Worm (Caenorhabditis elegans) whole organism, L2 larva: ENCODE measurements around the gene F17C8.9.

Experiments used
- C34F6.9 ChIP-seq: fragments of 150-350 bp; optimal IDR thresholded peaks from 2 replicates; lab custom pipeline; 2014; ENCODE audit warnings: missing biosample characterization, missing genetic modification characterization
- F13H6.1 ChIP-seq: sonication (generic microtip); optimal IDR thresholded peaks from 2 replicates; lab custom pipeline; 2016; ENCODE audit warnings: missing genetic modification characterization, missing compliant biosample characterization
- R02D3.7 ChIP-seq: fragments of 150-350 bp; optimal IDR thresholded peaks from 2 replicates; lab custom pipeline; 2014; ENCODE audit warnings: missing biosample characterization, missing genetic modification characterization
- Y55F3AM.14 ChIP-seq: fragments of 200-800 bp; sonication (Bioruptor generic); optimal IDR thresholded peaks from 2 replicates; lab custom pipeline; 2018; ENCODE audit warnings: mild to moderate bottlenecking, missing genetic modification characterization, missing compliant biosample characterization
- ZK546.5 ChIP-seq: sonication (generic microtip); optimal IDR thresholded peaks from 2 replicates; lab custom pipeline; 2017; ENCODE audit warnings: missing biosample characterization, missing genetic modification characterization
- alr-1 ChIP-seq: fragments of 150-350 bp; optimal IDR thresholded peaks from 2 replicates; lab custom pipeline; 2014; ENCODE audit warnings: missing biosample characterization, missing genetic modification characterization
- aly-2 ChIP-seq: fragments of 150-350 bp; optimal IDR thresholded peaks from 2 replicates; lab custom pipeline; 2014; ENCODE audit warnings: missing biosample characterization, missing genetic modification characterization
- ama-1 ChIP-seq: fragments of 150-350 bp; optimal IDR thresholded peaks from 2 replicates; lab custom pipeline; 2018; ENCODE audit warnings: inconsistent platforms
- blmp-1 ChIP-seq: sonication (generic microtip); optimal IDR thresholded peaks from 2 replicates; lab custom pipeline; 2017; ENCODE audit warnings: missing genetic modification characterization, mild to moderate bottlenecking, missing compliant biosample characterization, antibody characterized with exemption, moderate library complexity; ENCODE audit not compliant: insufficient read depth
- ceh-16 ChIP-seq: fragments of 150-350 bp; optimal IDR thresholded peaks from 2 replicates; lab custom pipeline; 2014; ENCODE audit warnings: missing biosample characterization, missing genetic modification characterization
- ceh-82 ChIP-seq: fragments of 150-350 bp; optimal IDR thresholded peaks from 2 replicates; lab custom pipeline; 2014; ENCODE audit warnings: missing biosample characterization, missing genetic modification characterization
- crh-2 ChIP-seq: sonication (generic microtip); optimal IDR thresholded peaks from 2 replicates; lab custom pipeline; 2017; ENCODE audit warnings: missing biosample characterization, missing genetic modification characterization
- dmd-4 ChIP-seq: sonication (generic microtip); optimal IDR thresholded peaks from 2 replicates; lab custom pipeline; 2017; ENCODE audit warnings: missing biosample characterization, missing genetic modification characterization
- egl-27 ChIP-seq: sonication (generic microtip); optimal IDR thresholded peaks from 3 replicates; lab custom pipeline; 2017; ENCODE audit warnings: missing biosample characterization, missing genetic modification reagents, missing genetic modification characterization
- elt-1 ChIP-seq: fragments of 150-350 bp; optimal IDR thresholded peaks from 2 replicates; lab custom pipeline; 2014; ENCODE audit warnings: missing biosample characterization, missing genetic modification characterization
- elt-3 ChIP-seq: sonication (generic microtip); optimal IDR thresholded peaks from 2 replicates; lab custom pipeline; 2017; ENCODE audit warnings: missing biosample characterization, missing genetic modification characterization
- fos-1 ChIP-seq: fragments of 150-350 bp; optimal IDR thresholded peaks from 2 replicates; lab custom pipeline; 2014; ENCODE audit warnings: missing biosample characterization, missing genetic modification characterization
- gmeb-1 ChIP-seq: fragments of 150-350 bp; optimal IDR thresholded peaks from 2 replicates; lab custom pipeline; 2014; ENCODE audit warnings: missing biosample characterization, missing genetic modification characterization
- lin-11 ChIP-seq: fragments of 150-350 bp; sonication (generic microtip); optimal IDR thresholded peaks from 2 replicates; lab custom pipeline; 2014; ENCODE audit warnings: missing biosample characterization, missing genetic modification characterization, inconsistent platforms, mixed read lengths
- lin-13 ChIP-seq: fragments of 150-350 bp; optimal IDR thresholded peaks from 2 replicates; lab custom pipeline; 2014; ENCODE audit warnings: missing biosample characterization, missing genetic modification reagents, missing genetic modification characterization
- lin-39 ChIP-seq: fragments of 150-350 bp; optimal IDR thresholded peaks from 2 replicates; lab custom pipeline; 2014; ENCODE audit warnings: missing biosample characterization, missing genetic modification reagents, missing genetic modification characterization
- lsy-2 ChIP-seq, 2 experiments: fragments of 150-350 bp in 1 of 2; sonication (generic microtip) in 1 of 2; optimal IDR thresholded peaks; 2 replicates each; lab custom pipeline; 2014 to 2017; ENCODE audit warnings: missing biosample characterization in 2 of 2, missing genetic modification characterization in 2 of 2
- mab-5 ChIP-seq: fragments of 150-350 bp; optimal IDR thresholded peaks from 2 replicates; lab custom pipeline; 2014; ENCODE audit warnings: missing biosample characterization, missing genetic modification characterization
- mbf-1 ChIP-seq: sonication (generic microtip); optimal IDR thresholded peaks from 2 replicates; lab custom pipeline; 2017; ENCODE audit warnings: missing biosample characterization, missing genetic modification characterization
- mdl-1 ChIP-seq, 2 experiments: fragments of 150-350 bp in 1 of 2; sonication (generic microtip) in 1 of 2; optimal IDR thresholded peaks; 2 replicates each; lab custom pipeline; 2017; ENCODE audit warnings: missing biosample characterization in 2 of 2, missing genetic modification characterization in 2 of 2
- nhr-10 ChIP-seq: sonication (generic microtip); optimal IDR thresholded peaks from 2 replicates; lab custom pipeline; 2017; ENCODE audit warnings: missing biosample characterization, missing genetic modification characterization
- nhr-11 ChIP-seq: fragments of 150-350 bp; optimal IDR thresholded peaks from 2 replicates; lab custom pipeline; 2014; ENCODE audit warnings: missing biosample characterization, missing genetic modification characterization
- nhr-12 ChIP-seq: fragments of 150-350 bp; optimal IDR thresholded peaks from 2 replicates; lab custom pipeline; 2014; ENCODE audit warnings: missing biosample characterization, missing genetic modification characterization
- nhr-129 ChIP-seq: fragments of 150-350 bp; optimal IDR thresholded peaks from 2 replicates; lab custom pipeline; 2014; ENCODE audit warnings: missing biosample characterization, missing genetic modification characterization
- nhr-21 ChIP-seq: fragments of 150-350 bp; optimal IDR thresholded peaks from 2 replicates; lab custom pipeline; 2014; ENCODE audit warnings: missing biosample characterization, missing genetic modification characterization
- nhr-23 ChIP-seq: fragments of 150-350 bp; optimal IDR thresholded peaks from 2 replicates; lab custom pipeline; 2014; ENCODE audit warnings: missing biosample characterization, missing genetic modification reagents, missing genetic modification characterization
- nhr-237 ChIP-seq: fragments of 150-350 bp; optimal IDR thresholded peaks from 2 replicates; lab custom pipeline; 2014; ENCODE audit warnings: missing biosample characterization, missing genetic modification characterization
- nhr-25 ChIP-seq: fragments of 150-350 bp; sonication (generic microtip); optimal IDR thresholded peaks from 3 replicates; lab custom pipeline; 2014; ENCODE audit warnings: missing biosample characterization, missing genetic modification characterization
- nhr-6 ChIP-seq: fragments of 150-350 bp; optimal IDR thresholded peaks from 2 replicates; lab custom pipeline; 2014; ENCODE audit warnings: missing biosample characterization, missing genetic modification characterization
- nhr-77 ChIP-seq: fragments of 150-350 bp; optimal IDR thresholded peaks from 2 replicates; lab custom pipeline; 2014; ENCODE audit warnings: missing biosample characterization, missing genetic modification characterization
- peb-1 ChIP-seq: fragments of 150-350 bp; optimal IDR thresholded peaks from 2 replicates; lab custom pipeline; 2014; ENCODE audit warnings: missing biosample characterization, missing genetic modification characterization
- sem-4 ChIP-seq: fragments of 150-350 bp; optimal IDR thresholded peaks from 2 replicates; lab custom pipeline; 2014; ENCODE audit warnings: missing biosample characterization, missing genetic modification reagents, missing genetic modification characterization
- skn-1 ChIP-seq: sonication (generic microtip); optimal IDR thresholded peaks from 2 replicates; lab custom pipeline; 2017; ENCODE audit warnings: missing biosample characterization, missing genetic modification characterization
- sma-3 ChIP-seq: sonication (generic microtip); optimal IDR thresholded peaks from 2 replicates; lab custom pipeline; 2016; ENCODE audit warnings: missing genetic modification reagents, missing genetic modification characterization, missing compliant biosample characterization
- sma-9 ChIP-seq, 2 experiments: fragments of 150-350 bp in 1 of 2; sonication (generic microtip) in 1 of 2; optimal IDR thresholded peaks; 2 replicates each; lab custom pipeline; 2014 to 2016; ENCODE audit warnings: missing genetic modification characterization in 2 of 2, mild to moderate bottlenecking in 1 of 2, missing biosample characterization in 1 of 2, missing compliant biosample characterization in 1 of 2, missing genetic modification reagents in 1 of 2, moderate library complexity in 1 of 2
- snpc-4 ChIP-seq: fragments of 150-350 bp; optimal IDR thresholded peaks from 2 replicates; lab custom pipeline; 2014; ENCODE audit warnings: missing biosample characterization, missing genetic modification characterization
- unc-39 ChIP-seq: fragments of 150-350 bp; optimal IDR thresholded peaks from 2 replicates; lab custom pipeline; 2014; ENCODE audit warnings: missing biosample characterization, missing genetic modification characterization
- unc-55 ChIP-seq: fragments of 150-350 bp; sonication (generic microtip); optimal IDR thresholded peaks from 3 replicates; lab custom pipeline; 2014; ENCODE audit warnings: missing biosample characterization, missing genetic modification reagents, missing genetic modification characterization
- unc-62 ChIP-seq: fragments of 150-350 bp; optimal IDR thresholded peaks from 2 replicates; lab custom pipeline; 2014; ENCODE audit warnings: missing biosample characterization, missing genetic modification reagents, missing genetic modification characterization
- zag-1 ChIP-seq: fragments of 150-350 bp; optimal IDR thresholded peaks from 2 replicates; lab custom pipeline; 2014; ENCODE audit warnings: missing biosample characterization, missing genetic modification characterization
- ztf-1 ChIP-seq: fragments of 200-800 bp; sonication (Bioruptor generic); conservative IDR thresholded peaks from 2 replicates; pipeline ENCODE4 v1.3.6; 2022; ENCODE audit warnings: missing genetic modification characterization, missing compliant biosample characterization
- ztf-11 ChIP-seq: sonication (generic microtip); optimal IDR thresholded peaks from 2 replicates; lab custom pipeline; 2017; ENCODE audit warnings: missing biosample characterization, missing genetic modification characterization
- ztf-4 ChIP-seq: fragments of 150-350 bp; optimal IDR thresholded peaks from 2 replicates; lab custom pipeline; 2014; ENCODE audit warnings: missing biosample characterization, missing genetic modification characterization

F17C8.9 gene

DNA sequence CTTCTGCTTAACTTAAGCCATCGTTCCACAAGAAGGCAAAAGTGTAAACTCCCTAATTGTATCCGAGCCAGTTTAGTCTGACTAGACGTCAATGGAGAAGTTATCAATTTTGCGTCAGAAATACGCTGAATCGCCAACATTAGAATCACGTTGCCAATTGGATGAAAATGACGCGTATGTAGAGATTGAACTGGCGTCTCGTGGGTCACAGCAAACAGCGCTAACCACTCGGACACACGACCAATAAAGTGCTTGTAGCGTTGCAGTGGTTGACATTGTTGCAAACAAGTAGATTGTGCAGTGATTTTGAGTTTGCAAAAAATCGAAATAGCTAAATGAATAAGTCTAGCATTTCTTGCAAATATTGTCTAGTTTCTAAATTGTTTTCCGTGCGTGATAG, 44.6 kb upstream of the F17C8.9 start (continued):
- TF ChIP-seq nhr-237 (tag; lab: Kevin White, UChicago) (no peak), gmeb-1 (tag; lab: Kevin White, UChicago) (peak; percentile 74)
- TF ChIP-seq, all 48 proteins: peak for 19

DNA sequence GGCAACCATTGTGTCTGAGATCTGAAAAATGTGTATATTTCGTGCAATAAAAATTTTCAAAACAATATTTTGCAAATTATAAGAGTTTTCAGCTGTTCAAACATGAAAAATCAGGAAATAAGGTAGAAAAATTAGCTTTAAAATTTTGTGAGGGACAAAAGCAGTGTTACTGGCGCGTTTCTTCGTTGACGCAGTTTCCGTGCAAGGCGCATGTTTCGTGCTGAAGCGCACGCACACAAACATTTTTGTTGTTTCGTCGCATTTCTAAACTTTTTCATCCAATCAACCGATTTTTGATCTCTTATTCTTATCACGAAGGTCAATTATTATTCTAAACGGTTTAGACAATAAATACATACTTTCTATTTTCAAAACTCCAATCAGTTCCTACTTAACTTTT, 40.9 kb upstream of the F17C8.9 start, which contains the start of gene nifk-1:
Gene nifk-1 (minus strand): TSS at position 27 of the 400 bp plus-strand sequence.
- TF ChIP-seq nhr-11 (tag; lab: Kevin White, UChicago) (no peak), mbf-1 (tag; lab: Kevin White, UChicago) (no peak), lsy-2 (tag; optimal IDR thresholded peaks at IDR 0.05; lab: Kevin White, UChicago) (peak; percentile 9 to 87), nhr-6 (no peak), peb-1 (tag; lab: Kevin White, UChicago) (no peak), skn-1 (tag; lab: Kevin White, UChicago) (no peak), nhr-10 (no peak), unc-39 (tag; lab: Kevin White, UChicago) (no peak), elt-3 (tag; lab: Kevin White, UChicago) (no peak), Y55F3AM.14 (GFP tag; lab: Kevin White, UChicago) (no peak), nhr-12 (tag; lab: Kevin White, UChicago) (no peak), lin-11 (tag; lab: Kevin White, UChicago) (peak; percentile 28), unc-62 (no peak), snpc-4 (no peak), fos-1 (peak; percentile 70), ceh-16 (no peak), nhr-237 (tag; lab: Kevin White, UChicago) (no peak), lin-39 (tag; lab: Kevin White, UChicago) (no peak), ceh-82 (tag; lab: Kevin White, UChicago) (no peak), nhr-129 (tag; lab: Kevin White, UChicago) (peak; percentile 79), R02D3.7 (tag; lab: Kevin White, UChicago) (no peak), nhr-77 (tag; lab: Kevin White, UChicago) (no peak), nhr-23 (no peak), nhr-21 (tag; lab: Kevin White, UChicago) (peak; percentile 21), sma-3 (GFP tag; lab: Kevin White, UChicago) (peak; percentile 58), sma-9 (GFP tag; optimal IDR thresholded peaks at IDR 0.05; lab: Kevin White, UChicago) (peak; percentile 52), sma-9 (tag; optimal IDR thresholded peaks at IDR 0.05; lab: Kevin White, UChicago) (no peak), C34F6.9 (tag; lab: Kevin White, UChicago) (peak; percentile 86), blmp-1 (tag; lab: Kevin White, UChicago) (peak; percentile 37), F13H6.1 (tag; lab: Kevin White, UChicago) (peak; percentile 50), lin-13 (GFP tag; lab: Kevin White, UChicago) (peak; percentile 29), crh-2 (tag; lab: Kevin White, UChicago) (peak; percentile 60), zag-1 (tag; lab: Kevin White, UChicago) (no peak), sem-4 (tag; lab: Kevin White, UChicago) (peak; percentile 10), egl-27 (tag; lab: Kevin White, UChicago) (no peak), mdl-1 (tag; optimal IDR thresholded peaks at IDR 0.05; lab: Kevin White, UChicago) (no peak), elt-1 (tag; lab: Kevin White, UChicago) (no peak), nhr-25 (peak; percentile 60), ama-1 (no peak), dmd-4 (no peak), ZK546.5 (tag; lab: Kevin White, UChicago) (no peak), ztf-4 (tag; lab: Kevin White, UChicago) (no peak), ztf-11 (tag; lab: Kevin White, UChicago) (no peak), aly-2 (tag; lab: Kevin White, UChicago) (no peak), alr-1 (tag; lab: Kevin White, UChicago) (no peak), unc-55 (GFP tag; lab: Kevin White, UChicago) (peak; percentile 77), gmeb-1 (tag; lab: Kevin White, UChicago) (peak; percentile 76), mab-5 (no peak), ztf-1 (no peak)
